Worm (Caenorhabditis elegans) whole organism, L4/young adult: ENCODE data around the gene F09G2.2.

ENCODE experiments used
- W03F9.2 ChIP-seq: fragments of 150-350 bp; optimal IDR thresholded peaks from 2 replicates; lab custom pipeline; 2014; ENCODE audit warnings: missing biosample characterization, missing genetic modification characterization
- him-1 ChIP-seq: sonication (generic microtip); optimal IDR thresholded peaks from 2 replicates; lab custom pipeline; 2016; ENCODE audit warnings: missing genotype, missing genetic modification reagents, missing genetic modification characterization, missing compliant biosample characterization

ce11 chrV:7231524-7231923, 34.8 kb downstream of the F09G2.2 start:
- TF ChIP-seq him-1 (tag; lab: Kevin White, UChicago) (no peak), W03F9.2 (no peak)
